Worm (Caenorhabditis elegans): ENCODE data around the gene C36H8.1.

The C36H8.1 gene

ce11 chrIV:12744713-12745112 lies at the start of gene C36H8.1:
C36H8.1 (minus strand) TSS chrIV:12744813.
- TF ChIP-seq ceh-30 (tag; optimal IDR thresholded peaks at IDR 0.05) (no peak), hlh-6 (tag; optimal IDR thresholded peaks at IDR 0.05) (no peak), ceh-6 (GFP tag; optimal IDR thresholded peaks at IDR 0.05) (no peak), eyg-1 (tag; optimal IDR thresholded peaks at IDR 0.05) (no peak), fkh-6 (tag; optimal IDR thresholded peaks at IDR 0.05) (no peak), gmeb-2 (tag; optimal IDR thresholded peaks at IDR 0.05) (no peak), npax-4 (tag; optimal IDR thresholded peaks at IDR 0.05) (no peak), elt-4 (tag; optimal IDR thresholded peaks at IDR 0.05) (no peak), pha-4 (tag; optimal IDR thresholded peaks at IDR 0.05) (no peak), unc-3 (GFP tag; conservative IDR thresholded peaks at IDR 0.05) (no peak), unc-3 (tag; optimal IDR thresholded peaks at IDR 0.05) (no peak)

ce11 chrIV:12793621-12794020 lies 49.0 kb upstream of the C36H8.1 start, which contains the start of gene pin-2:
pin-2 (plus strand) TSS chrIV:12793847.
- TF ChIP-seq ztf-16 (tag; optimal IDR thresholded peaks at IDR 0.05) (no peak), unc-55 (GFP tag; optimal IDR thresholded peaks at IDR 0.05) (no peak), ceh-34 (tag; optimal IDR thresholded peaks at IDR 0.05) (no peak), madf-2 (tag; optimal IDR thresholded peaks at IDR 0.05) (no peak), ttx-3 (tag; optimal IDR thresholded peaks at IDR 0.05) (no peak), ceh-24 (tag; optimal IDR thresholded peaks at IDR 0.05) (no peak), gmeb-2 (tag; optimal IDR thresholded peaks at IDR 0.05) (no peak), mec-3 (tag; optimal IDR thresholded peaks at IDR 0.05; ENCODE audit: borderline replicate concordance) (no peak), ceh-30 (tag; optimal IDR thresholded peaks at IDR 0.05) (no peak), K02D7.2 (tag; optimal IDR thresholded peaks at IDR 0.05) (no peak), sox-2 (GFP tag; IDR thresholded peaks at IDR 0.05) (no peak), nhr-232 (tag; optimal IDR thresholded peaks at IDR 0.05) (no peak), ceh-2 (tag; optimal IDR thresholded peaks at IDR 0.05) (no peak), che-1 (tag; optimal IDR thresholded peaks at IDR 0.05) (no peak), unc-42 (tag; optimal IDR thresholded peaks at IDR 0.05) (no peak), nhr-11 (tag; optimal IDR thresholded peaks at IDR 0.05) (no peak), pros-1 (tag; optimal IDR thresholded peaks at IDR 0.05) (no peak), lin-11 (tag; optimal IDR thresholded peaks at IDR 0.05) (no peak), ceh-19 (GFP tag; optimal IDR thresholded peaks at IDR 0.05) (no peak)

- TF ChIP-seq npax-4 (tag; optimal IDR thresholded peaks at IDR 0.05) (no peak), pha-2 (tag; optimal IDR thresholded peaks at IDR 0.05) (no peak), K09A11.1 (tag; optimal IDR thresholded peaks at IDR 0.05; ENCODE audit: insufficient read depth) (no peak), ceh-19 (GFP tag; optimal IDR thresholded peaks at IDR 0.05) (no peak), pqm-1 (tag; optimal IDR thresholded peaks at IDR 0.05) (no peak), C38D4.7 (GFP tag; optimal IDR thresholded peaks at IDR 0.05) (no peak), ceh-2 (tag; optimal IDR thresholded peaks at IDR 0.05) (no peak), lin-11 (tag; optimal IDR thresholded peaks at IDR 0.05) (no peak), ceh-9 (tag; optimal IDR thresholded peaks at IDR 0.05) (no peak), pax-1 (tag; optimal IDR thresholded peaks at IDR 0.05) (no peak), tbx-7 (tag; optimal IDR thresholded peaks at IDR 0.05) (no peak), ceh-30 (tag; optimal IDR thresholded peaks at IDR 0.05) (no peak), ceh-48 (tag; optimal IDR thresholded peaks at IDR 0.05) (no peak), elt-2 (tag; optimal IDR thresholded peaks at IDR 0.05) (no peak), ceh-45 (GFP tag; IDR thresholded peaks at IDR 0.05) (no peak), fkh-10 (GFP tag; optimal IDR thresholded peaks at IDR 0.05) (no peak), ceh-22 (tag; optimal IDR thresholded peaks at IDR 0.05) (no peak), sdc-2 (tag; optimal IDR thresholded peaks at IDR 0.05) (no peak)
Measured at ce11 chrIV:12792494-12792893, 47.9 kb upstream of the C36H8.1 start, which contains the start of gene F07C6.6. F07C6.6 (plus strand) TSS chrIV:12792794.

All from whole organism, late embryonic.